Worm (Caenorhabditis elegans) whole organism, late embryonic: ENCODE data around the gene evl-14.

Experiments used
- C08G9.2 ChIP-seq: sonication (generic microtip); optimal IDR thresholded peaks from 2 replicates; lab custom pipeline; 2016; ENCODE audit warnings: mild to moderate bottlenecking, missing genetic modification characterization, moderate library complexity, missing compliant biosample characterization
- C38D4.7 ChIP-seq: fragments of 200-800 bp; sonication (Bioruptor generic); optimal IDR thresholded peaks from 2 replicates; lab custom pipeline; 2018; ENCODE audit warnings: mild to moderate bottlenecking, missing genetic modification characterization, moderate library complexity, missing compliant biosample characterization
- K09A11.1 ChIP-seq: sonication (generic microtip); optimal IDR thresholded peaks from 2 replicates; lab custom pipeline; 2017; ENCODE audit warnings: antibody characterized with exemption, mild to moderate bottlenecking, missing genetic modification characterization, missing compliant biosample characterization; ENCODE audit not compliant: insufficient read depth
- ama-1 ChIP-seq: fragments of 150-350 bp; optimal IDR thresholded peaks from 2 replicates; lab custom pipeline; 2014
- ceh-14 ChIP-seq: sonication (generic microtip); optimal IDR thresholded peaks from 2 replicates; lab custom pipeline; 2016; ENCODE audit warnings: missing genotype, missing genetic modification characterization, missing compliant biosample characterization
- ceh-2 ChIP-seq: sonication (generic microtip); optimal IDR thresholded peaks from 2 replicates; lab custom pipeline; 2016; ENCODE audit warnings: missing genotype, missing genetic modification characterization, missing compliant biosample characterization
- ceh-22 ChIP-seq: sonication (generic microtip); optimal IDR thresholded peaks from 2 replicates; lab custom pipeline; 2017; ENCODE audit warnings: missing biosample characterization, missing genetic modification characterization
- ceh-24 ChIP-seq: sonication (generic microtip); optimal IDR thresholded peaks from 2 replicates; lab custom pipeline; 2016; ENCODE audit warnings: mild to moderate bottlenecking, missing genetic modification characterization, missing compliant biosample characterization
- ceh-30 ChIP-seq: fragments of 150-350 bp; optimal IDR thresholded peaks from 2 replicates; lab custom pipeline; 2014; ENCODE audit warnings: missing biosample characterization, missing genetic modification characterization
- ceh-31 ChIP-seq: sonication (generic microtip); optimal IDR thresholded peaks from 2 replicates; lab custom pipeline; 2016; ENCODE audit warnings: missing genetic modification characterization, missing compliant biosample characterization
- che-1 ChIP-seq: sonication (generic microtip); optimal IDR thresholded peaks from 2 replicates; lab custom pipeline; 2016; ENCODE audit warnings: mild to moderate bottlenecking, missing genetic modification characterization, missing compliant biosample characterization
- dmd-4 ChIP-seq: sonication (generic microtip); optimal IDR thresholded peaks from 2 replicates; lab custom pipeline; 2016; ENCODE audit warnings: borderline replicate concordance, missing genetic modification characterization, missing compliant biosample characterization
- elt-2 ChIP-seq: sonication (generic microtip); optimal IDR thresholded peaks from 2 replicates; lab custom pipeline; 2016; ENCODE audit warnings: missing genetic modification reagents, missing genetic modification characterization, missing compliant biosample characterization
- elt-4 ChIP-seq: sonication (generic microtip); optimal IDR thresholded peaks from 2 replicates; lab custom pipeline; 2016; ENCODE audit warnings: missing genetic modification characterization, missing compliant biosample characterization
- fax-1 ChIP-seq: sonication (generic microtip); optimal IDR thresholded peaks from 2 replicates; lab custom pipeline; 2016; ENCODE audit warnings: missing genotype, missing genetic modification characterization, missing compliant biosample characterization
- fkh-10 ChIP-seq: fragments of 150-350 bp; optimal IDR thresholded peaks from 2 replicates; lab custom pipeline; 2014; ENCODE audit warnings: missing biosample characterization, missing genetic modification reagents, missing genetic modification characterization
- fkh-6 ChIP-seq: sonication (generic microtip); optimal IDR thresholded peaks from 2 replicates; lab custom pipeline; 2016; ENCODE audit warnings: missing genetic modification characterization, missing compliant biosample characterization
- hlh-30 ChIP-seq: sonication (generic microtip); optimal IDR thresholded peaks from 2 replicates; lab custom pipeline; 2017; ENCODE audit warnings: antibody characterized with exemption, missing genetic modification characterization, missing compliant biosample characterization; ENCODE audit not compliant: insufficient read depth
- mec-3 ChIP-seq: sonication (generic microtip); optimal IDR thresholded peaks from 2 replicates; lab custom pipeline; 2016; ENCODE audit warnings: borderline replicate concordance, missing genetic modification characterization, missing compliant biosample characterization
- nfya-1 ChIP-seq: sonication (generic microtip); optimal IDR thresholded peaks from 2 replicates; lab custom pipeline; 2017; ENCODE audit warnings: missing genetic modification characterization, mild to moderate bottlenecking, missing compliant biosample characterization, antibody characterized with exemption, moderate library complexity
- pat-9 ChIP-seq: fragments of 200-800 bp; sonication (Bioruptor generic); optimal IDR thresholded peaks from 2 replicates; lab custom pipeline; 2018; ENCODE audit warnings: mild to moderate bottlenecking, missing genetic modification characterization, moderate library complexity, missing compliant biosample characterization
- pha-2 ChIP-seq: sonication (generic microtip); optimal IDR thresholded peaks from 2 replicates; lab custom pipeline; 2017; ENCODE audit warnings: mild to moderate bottlenecking, missing genetic modification characterization, missing compliant biosample characterization
- pha-4 ChIP-seq: fragments of 150-350 bp; optimal IDR thresholded peaks from 2 replicates; lab custom pipeline; 2018; ENCODE audit warnings: missing biosample characterization, missing genetic modification reagents, missing genetic modification characterization
- pros-1 ChIP-seq: fragments of 150-350 bp; optimal IDR thresholded peaks from 2 replicates; lab custom pipeline; 2014; ENCODE audit warnings: missing biosample characterization, missing genetic modification reagents, missing genetic modification characterization
- ref-2 ChIP-seq: sonication (generic microtip); optimal IDR thresholded peaks from 2 replicates; lab custom pipeline; 2016; ENCODE audit warnings: missing genetic modification characterization, missing compliant biosample characterization
- rnt-1 ChIP-seq: sonication (generic microtip); optimal IDR thresholded peaks from 2 replicates; lab custom pipeline; 2016; ENCODE audit warnings: missing genetic modification characterization, missing compliant biosample characterization
- sox-2 ChIP-seq: fragments of 200-800 bp; sonication (Bioruptor generic); IDR thresholded peaks from 2 replicates; pipeline ENCODE4 v1.3.6; 2022; ENCODE audit warnings: missing genetic modification reagents, missing genetic modification characterization, missing compliant biosample characterization
- tbx-2 ChIP-seq: sonication (generic microtip); optimal IDR thresholded peaks from 2 replicates; lab custom pipeline; 2016; ENCODE audit warnings: missing genetic modification characterization, missing compliant biosample characterization
- tbx-7 ChIP-seq: sonication (generic microtip); optimal IDR thresholded peaks from 2 replicates; lab custom pipeline; 2016; ENCODE audit warnings: missing genotype, missing genetic modification characterization, missing compliant biosample characterization
- unc-55 ChIP-seq: sonication (generic microtip); optimal IDR thresholded peaks from 2 replicates; lab custom pipeline; 2017; ENCODE audit warnings: missing biosample characterization, missing genetic modification reagents, missing genetic modification characterization
- unc-86 ChIP-seq: sonication (generic microtip); optimal IDR thresholded peaks from 2 replicates; lab custom pipeline; 2016; ENCODE audit warnings: missing genetic modification characterization, missing compliant biosample characterization
- zip-5 ChIP-seq: sonication (generic microtip); optimal IDR thresholded peaks from 2 replicates; lab custom pipeline; 2016; ENCODE audit warnings: missing genetic modification characterization, missing compliant biosample characterization
- ztf-16 ChIP-seq: sonication (generic microtip); optimal IDR thresholded peaks from 2 replicates; lab custom pipeline; 2017; ENCODE audit warnings: missing genetic modification characterization, missing compliant biosample characterization

Gene evl-14

ce11 chrIII:4277762-4278161 is 35.2 kb downstream of the evl-14 start:
- TF ChIP-seq fkh-10 (GFP tag; lab: Kevin White, UChicago): no peak
- TF ChIP-seq C08G9.2 (tag; lab: Kevin White, UChicago): no peak
- TF ChIP-seq pros-1 (tag; lab: Kevin White, UChicago): no peak
- TF ChIP-seq C38D4.7 (GFP tag; lab: Kevin White, UChicago): no peak
- no peak for TF ChIP-seq pha-2 (tag; lab: Kevin White, UChicago)
- no peak for TF ChIP-seq ref-2 (tag; lab: Kevin White, UChicago)
- TF ChIP-seq elt-4 (tag; lab: Kevin White, UChicago): no peak
- no peak for TF ChIP-seq nfya-1 (tag; lab: Kevin White, UChicago)
- TF ChIP-seq ceh-2: no peak
- no peak for TF ChIP-seq dmd-4 (tag; lab: Kevin White, UChicago)
- no peak for TF ChIP-seq unc-55 (GFP tag; lab: Kevin White, UChicago)
- TF ChIP-seq pha-4: no peak
- TF ChIP-seq rnt-1: no peak
- no peak for TF ChIP-seq ztf-16
- TF ChIP-seq fax-1: no peak
- no peak for TF ChIP-seq mec-3 (tag; lab: Kevin White, UChicago)
- TF ChIP-seq unc-86 (tag; lab: Kevin White, UChicago): no peak
- no peak for TF ChIP-seq ceh-24 (tag; lab: Kevin White, UChicago)

ce11 chrIII:4276277-4276676 is 36.7 kb downstream of the evl-14 start:
- TF ChIP-seq ama-1 (lab: Kevin White, UChicago) (peak; percentile 74), pat-9 (no peak)

- TF ChIP-seq C38D4.7 (GFP tag; lab: Kevin White, UChicago) (no peak), nfya-1 (tag; lab: Kevin White, UChicago) (peak; percentile 93)
Observed at ce11 chrIII:4275704-4276103, 37.2 kb downstream of the evl-14 start.

- TF ChIP-seq tbx-2: peak; percentile 75
- TF ChIP-seq C38D4.7 (GFP tag; lab: Kevin White, UChicago): no peak
- peak; percentile 10 for TF ChIP-seq ref-2 (tag; lab: Kevin White, UChicago)
- TF ChIP-seq ceh-30: no peak
- TF ChIP-seq elt-2 (tag; lab: Kevin White, UChicago): peak; percentile 47
- TF ChIP-seq fkh-10 (GFP tag; lab: Kevin White, UChicago): no peak
- no peak for TF ChIP-seq ceh-2
- no peak for TF ChIP-seq sox-2 (GFP tag; lab: Robert Waterston, UW)
- TF ChIP-seq C08G9.2 (tag; lab: Kevin White, UChicago): no peak
- TF ChIP-seq ztf-16: no peak
- no peak for TF ChIP-seq ceh-22 (tag; lab: Kevin White, UChicago)
- TF ChIP-seq hlh-30 (tag; lab: Kevin White, UChicago): peak; percentile 47
Observed at ce11 chrIII:4274524-4274923, 38.4 kb downstream of the evl-14 start.

ce11 chrIII:4272864-4273263 is 40.1 kb downstream of the evl-14 start:
- TF ChIP-seq zip-5 (tag; lab: Kevin White, UChicago) (no peak), hlh-30 (tag; lab: Kevin White, UChicago) (peak; percentile 61)

ce11 chrIII:4271059-4271458 is 41.9 kb downstream of the evl-14 start:
- TF ChIP-seq K09A11.1 (tag; lab: Kevin White, UChicago): no peak
- TF ChIP-seq elt-2 (tag; lab: Kevin White, UChicago): peak; percentile 11

- TF ChIP-seq unc-86 (tag; lab: Kevin White, UChicago) (no peak), elt-2 (tag; lab: Kevin White, UChicago) (peak; percentile 4), ceh-31 (tag; lab: Kevin White, UChicago) (peak; percentile 4), fkh-6 (tag; lab: Kevin White, UChicago) (no peak), che-1 (tag; lab: Kevin White, UChicago) (no peak), ceh-14 (tag; lab: Kevin White, UChicago) (peak; percentile 37), tbx-2 (peak; percentile 31), nfya-1 (tag; lab: Kevin White, UChicago) (peak; percentile 55), tbx-7 (no peak)
Observed at ce11 chrIII:4269220-4269935, 43.5 kb downstream of the evl-14 start, which contains the start of the genes sftb-1 and R10E4.1. sftb-1 (minus strand) TSS chrIII:4269270. R10E4.1 (plus strand) TSS chrIII:4269743.
